Worm (Caenorhabditis elegans) whole organism, L4 larva: Measurements from ENCODE around the gene T01H3.3.
A peak's percentile ranks its signal among the peaks of the same experiment; 100 is the strongest.

ENCODE experiments used
- D1046.2 ChIP-seq: fragments of 200-800 bp; sonication (Bioruptor generic); IDR thresholded peaks from 2 replicates; pipeline ENCODE4 v1.3.6; 2022; ENCODE audit warnings: missing genetic modification characterization, missing compliant biosample characterization
- F37D6.2 ChIP-seq: sonication (generic microtip); optimal IDR thresholded peaks from 2 replicates; lab custom pipeline; 2016; ENCODE audit warnings: mild to moderate bottlenecking, missing genetic modification characterization, missing compliant biosample characterization
- F44E2.7 ChIP-seq: fragments of 200-800 bp; sonication (Bioruptor generic); IDR thresholded peaks from 2 replicates; pipeline ENCODE4 v2.1.2; 2022; ENCODE audit warnings: missing genetic modification characterization, missing compliant biosample characterization
- F49E8.2 ChIP-seq: sonication (generic microtip); optimal IDR thresholded peaks from 2 replicates; lab custom pipeline; 2016; ENCODE audit warnings: missing compliant biosample characterization, mild to moderate bottlenecking, missing genetic modification characterization, borderline replicate concordance
- T26A8.4 ChIP-seq: fragments of 200-800 bp; sonication (Bioruptor generic); IDR thresholded peaks from 2 replicates; pipeline ENCODE4 v1.3.6; 2022; ENCODE audit warnings: missing genetic modification characterization, missing compliant biosample characterization
- Y105C5A.15 ChIP-seq: fragments of 200-800 bp; sonication (Bioruptor generic); IDR thresholded peaks from 2 replicates; pipeline ENCODE4 v1.3.6; 2022; ENCODE audit warnings: missing genetic modification characterization, missing compliant biosample characterization
- Y48G9A.11 ChIP-seq: fragments of 200-800 bp; sonication (Bioruptor generic); IDR thresholded peaks from 2 replicates; pipeline ENCODE4 v1.3.6; 2022; ENCODE audit warnings: missing genetic modification reagents, missing genetic modification characterization, missing compliant biosample characterization
- Y5F2A.4 ChIP-seq: fragments of 200-800 bp; sonication (Bioruptor generic); optimal IDR thresholded peaks from 2 replicates; lab custom pipeline; 2018; ENCODE audit warnings: mild to moderate bottlenecking, missing genetic modification characterization, missing compliant biosample characterization
- ZK337.2 ChIP-seq: fragments of 200-800 bp; sonication (Bioruptor generic); IDR thresholded peaks from 2 replicates; pipeline ENCODE4 v1.3.6; 2022; ENCODE audit warnings: missing genetic modification reagents, missing genetic modification characterization, missing compliant biosample characterization
- ZK546.5 ChIP-seq, 2 experiments: sonication (generic microtip); optimal IDR thresholded peaks; 2 replicates each; lab custom pipeline; 2017; ENCODE audit warnings: missing biosample characterization in 2 of 2, missing genetic modification characterization in 2 of 2
- ama-1 ChIP-seq: fragments of 150-350 bp; optimal IDR thresholded peaks from 2 replicates; lab custom pipeline; 2014; ENCODE audit warnings: inconsistent platforms, mixed read lengths
- arid-1 ChIP-seq: fragments of 200-800 bp; sonication (Bioruptor generic); conservative IDR thresholded peaks from 2 replicates; pipeline ENCODE4 v1.3.6; 2022; ENCODE audit warnings: missing genetic modification reagents, missing genetic modification characterization, missing compliant biosample characterization
- ceh-32 ChIP-seq: sonication (generic microtip); optimal IDR thresholded peaks from 2 replicates; lab custom pipeline; 2016; ENCODE audit warnings: mild to moderate bottlenecking, missing genetic modification characterization, missing compliant biosample characterization; ENCODE audit not compliant: poor library complexity
- ctbp-1 ChIP-seq: fragments of 200-800 bp; sonication (Bioruptor generic); IDR thresholded peaks from 2 replicates; pipeline ENCODE4 v1.3.6; 2022; ENCODE audit warnings: missing genetic modification reagents, missing genetic modification characterization, missing compliant biosample characterization
- daf-12 ChIP-seq: fragments of 150-350 bp; optimal IDR thresholded peaks from 2 replicates; lab custom pipeline; 2014; ENCODE audit warnings: missing biosample characterization, missing genetic modification reagents, missing genetic modification characterization
- daf-16 ChIP-seq, 3 experiments: sonication (generic microtip); optimal IDR thresholded peaks; 2 replicates each; lab custom pipeline; 2016 to 2017; ENCODE audit warnings: missing genetic modification characterization in 3 of 3, missing genetic modification reagents in 3 of 3, mild to moderate bottlenecking in 2 of 3, missing compliant biosample characterization in 2 of 3, missing biosample characterization in 1 of 3, moderate library complexity in 1 of 3
- daf-19 ChIP-seq: fragments of 200-800 bp; sonication (Bioruptor generic); conservative IDR thresholded peaks from 2 replicates; pipeline ENCODE4 v1.3.6; 2022; ENCODE audit warnings: missing genetic modification characterization, missing compliant biosample characterization
- duxl-1 ChIP-seq: sonication (generic microtip); optimal IDR thresholded peaks from 2 replicates; lab custom pipeline; 2016; ENCODE audit warnings: mild to moderate bottlenecking, missing genetic modification characterization, moderate library complexity, missing compliant biosample characterization; ENCODE audit not compliant: poor library complexity
- dve-1 ChIP-seq: sonication (generic microtip); optimal IDR thresholded peaks from 2 replicates; lab custom pipeline; 2017; ENCODE audit warnings: antibody characterized with exemption, mild to moderate bottlenecking, missing genetic modification characterization, missing compliant biosample characterization; ENCODE audit not compliant: insufficient read depth
- hif-1 ChIP-seq, 2 experiments: sonication (generic microtip); optimal IDR thresholded peaks; 2 replicates each; lab custom pipeline; 2016 to 2017; ENCODE audit warnings: missing compliant biosample characterization in 2 of 2, missing genetic modification characterization in 2 of 2, missing genetic modification reagents in 2 of 2, missing genotype in 2 of 2, mild to moderate bottlenecking in 1 of 2
- hlh-11 ChIP-seq: fragments of 200-800 bp; sonication (Bioruptor generic); optimal IDR thresholded peaks from 2 replicates; lab custom pipeline; 2018; ENCODE audit warnings: mild to moderate bottlenecking, missing genetic modification characterization, missing compliant biosample characterization
- lin-1 ChIP-seq: fragments of 200-800 bp; sonication (Bioruptor generic); IDR thresholded peaks from 2 replicates; pipeline ENCODE4 v1.3.6; 2022; ENCODE audit warnings: missing genetic modification reagents, missing genetic modification characterization, missing compliant biosample characterization
- lin-29 ChIP-seq: fragments of 200-800 bp; sonication (Bioruptor generic); IDR thresholded peaks from 2 replicates; pipeline ENCODE4 v1.3.6; 2022; ENCODE audit warnings: missing genetic modification reagents, missing genetic modification characterization, missing compliant biosample characterization
- lin-38 ChIP-seq: fragments of 200-800 bp; sonication (Bioruptor generic); IDR thresholded peaks from 2 replicates; pipeline ENCODE4 v1.3.6; 2022; ENCODE audit warnings: missing genetic modification reagents, missing genetic modification characterization, missing compliant biosample characterization
- lir-3 ChIP-seq: sonication (generic microtip); optimal IDR thresholded peaks from 2 replicates; lab custom pipeline; 2016; ENCODE audit warnings: mild to moderate bottlenecking, missing genetic modification characterization, missing compliant biosample characterization
- lsy-2 ChIP-seq, 2 experiments: fragments of 150-350 bp in 1 of 2; sonication (generic microtip) in 1 of 2; optimal IDR thresholded peaks; 2 replicates each; lab custom pipeline; 2014 to 2017; ENCODE audit warnings: missing biosample characterization in 2 of 2, missing genetic modification characterization in 2 of 2
- madf-9 ChIP-seq: fragments of 200-800 bp; sonication (Bioruptor generic); conservative IDR thresholded peaks from 2 replicates; pipeline ENCODE4 v1.3.6; 2022; ENCODE audit warnings: missing genetic modification reagents, missing genetic modification characterization, missing compliant biosample characterization
- mdl-1 ChIP-seq, 2 experiments: fragments of 150-350 bp in 1 of 2; sonication (generic microtip) in 1 of 2; optimal IDR thresholded peaks; 2 replicates each; lab custom pipeline; 2014 to 2017; ENCODE audit warnings: missing biosample characterization in 2 of 2, missing genetic modification characterization in 2 of 2
- mes-2 ChIP-seq: sonication (generic microtip); optimal IDR thresholded peaks from 2 replicates; lab custom pipeline; 2016; ENCODE audit warnings: missing genotype, mild to moderate bottlenecking, missing genetic modification characterization, missing compliant biosample characterization; ENCODE audit not compliant: poor library complexity, severe bottlenecking
- mxl-3 ChIP-seq: fragments of 200-800 bp; sonication (Bioruptor generic); optimal IDR thresholded peaks from 2 replicates; lab custom pipeline; 2018; ENCODE audit warnings: mild to moderate bottlenecking, missing genetic modification characterization, missing compliant biosample characterization
- nhr-102 ChIP-seq: sonication (generic microtip); optimal IDR thresholded peaks from 2 replicates; lab custom pipeline; 2016; ENCODE audit warnings: mild to moderate bottlenecking, missing genetic modification characterization, moderate library complexity, missing compliant biosample characterization
- nhr-11 ChIP-seq: fragments of 150-350 bp; optimal IDR thresholded peaks from 2 replicates; lab custom pipeline; 2014; ENCODE audit warnings: missing biosample characterization, missing genetic modification characterization
- nhr-25 ChIP-seq: sonication (generic microtip); optimal IDR thresholded peaks from 2 replicates; lab custom pipeline; 2017; ENCODE audit warnings: missing genetic modification characterization, mild to moderate bottlenecking, missing compliant biosample characterization, antibody characterized with exemption, moderate library complexity, borderline replicate concordance; ENCODE audit not compliant: insufficient read depth
- nhr-28 ChIP-seq: fragments of 150-350 bp; optimal IDR thresholded peaks from 2 replicates; lab custom pipeline; 2014; ENCODE audit warnings: missing biosample characterization, missing genetic modification characterization
- nhr-42 ChIP-seq: fragments of 200-800 bp; sonication (Bioruptor generic); IDR thresholded peaks from 2 replicates; pipeline ENCODE4 v1.3.6; 2022; ENCODE audit warnings: missing genetic modification characterization, missing compliant biosample characterization
- nhr-77 ChIP-seq: fragments of 150-350 bp; optimal IDR thresholded peaks from 2 replicates; lab custom pipeline; 2014; ENCODE audit warnings: missing biosample characterization, missing genetic modification characterization
- rbr-2 ChIP-seq: sonication (generic microtip); optimal IDR thresholded peaks from 2 replicates; lab custom pipeline; 2016; ENCODE audit warnings: missing genotype, missing genetic modification characterization, missing compliant biosample characterization
- saeg-2 ChIP-seq: fragments of 200-800 bp; sonication (Bioruptor generic); IDR thresholded peaks from 2 replicates; pipeline ENCODE4 v1.3.6; 2022; ENCODE audit warnings: missing genetic modification reagents, missing genetic modification characterization, missing compliant biosample characterization
- skn-1 ChIP-seq: fragments of 150-350 bp; optimal IDR thresholded peaks from 2 replicates; lab custom pipeline; 2014; ENCODE audit warnings: missing biosample characterization, missing genetic modification characterization
- snpc-1.2 ChIP-seq: fragments of 200-800 bp; sonication (Bioruptor generic); IDR thresholded peaks from 2 replicates; pipeline ENCODE4 v1.3.6; 2022; ENCODE audit warnings: missing genetic modification reagents, missing genetic modification characterization, missing compliant biosample characterization
- snpc-4 ChIP-seq: fragments of 150-350 bp; optimal IDR thresholded peaks from 2 replicates; lab custom pipeline; 2014; ENCODE audit warnings: missing biosample characterization, missing genetic modification characterization
- unc-130 ChIP-seq: sonication (generic microtip); optimal IDR thresholded peaks from 2 replicates; lab custom pipeline; 2016; ENCODE audit warnings: missing genetic modification reagents, missing genetic modification characterization, missing compliant biosample characterization
- zfp-3 ChIP-seq: fragments of 200-800 bp; sonication (Bioruptor generic); conservative IDR thresholded peaks from 2 replicates; pipeline ENCODE4 v1.3.6; 2022; ENCODE audit warnings: missing genetic modification reagents, missing genetic modification characterization, missing compliant biosample characterization

T01H3.3 gene

ce11 chrII:7884898-7885297 is 11.2 kb upstream of the T01H3.3 start (continued):
- TF ChIP-seq nhr-42 (GFP tag; lab: Robert Waterston, UW) = no peak
- no peak for TF ChIP-seq nhr-25 (tag; lab: Kevin White, UChicago)
- no peak for TF ChIP-seq saeg-2 (GFP tag; lab: Robert Waterston, UW)
- TF ChIP-seq, all 104 proteins: peak for 8

ce11 chrII:7880373-7880862 is 6.7 kb upstream of the T01H3.3 start, which contains the start of gene perm-1:
TSS of gene perm-1 (plus strand) at chrII:7880812.
- TF ChIP-seq madf-9 (GFP tag; lab: Robert Waterston, UW) = no peak
- no peak for TF ChIP-seq F37D6.2 (tag; lab: Kevin White, UChicago)
- TF ChIP-seq lin-38 (GFP tag; lab: Robert Waterston, UW) = peak; percentile 69
- TF ChIP-seq nhr-28 (tag; lab: Kevin White, UChicago) = no peak
- no peak for TF ChIP-seq daf-19
- TF ChIP-seq snpc-1.2 (GFP tag; lab: Robert Waterston, UW) = peak; percentile 60; the same call in 1 of the 2 replicates
- TF ChIP-seq ZK337.2 (GFP tag; lab: Robert Waterston, UW) = no peak
- no peak for TF ChIP-seq Y5F2A.4 (GFP tag; lab: Kevin White, UChicago)
- no peak for TF ChIP-seq daf-16 (GFP tag; optimal IDR thresholded peaks at IDR 0.05; lab: Kevin White, UChicago)
- TF ChIP-seq daf-16 (tag; optimal IDR thresholded peaks at IDR 0.05; lab: Kevin White, UChicago) = no peak
- no peak for TF ChIP-seq duxl-1 (tag; lab: Kevin White, UChicago)
- TF ChIP-seq rbr-2 (tag; lab: Kevin White, UChicago) = no peak
- no peak for TF ChIP-seq lin-1 (GFP tag; lab: Robert Waterston, UW)
- TF ChIP-seq unc-130 = peak; percentile 75
- TF ChIP-seq Y48G9A.11 (GFP tag; lab: Robert Waterston, UW) = peak; percentile 79
- no peak for TF ChIP-seq Y105C5A.15 (GFP tag; lab: Robert Waterston, UW)
- TF ChIP-seq ctbp-1 (GFP tag; lab: Robert Waterston, UW) = no peak
- TF ChIP-seq D1046.2 = no peak
- TF ChIP-seq lir-3 (tag; lab: Kevin White, UChicago) = no peak
- no peak for TF ChIP-seq nhr-77 (tag; lab: Kevin White, UChicago)
- no peak for TF ChIP-seq zfp-3 (GFP tag; lab: Robert Waterston, UW)
- TF ChIP-seq nhr-102 (tag; lab: Kevin White, UChicago) = no peak
- no peak for TF ChIP-seq T26A8.4 (GFP tag; lab: Robert Waterston, UW)
- TF ChIP-seq snpc-4 = no peak
- peak; percentile 67 for TF ChIP-seq F49E8.2
- peak in 1 of 2 experiments; percentile 69 for TF ChIP-seq lsy-2 (tag; optimal IDR thresholded peaks at IDR 0.05; lab: Kevin White, UChicago)
- TF ChIP-seq skn-1 = no peak
- no peak for TF ChIP-seq arid-1 (GFP tag; lab: Robert Waterston, UW)
- TF ChIP-seq dve-1 (tag; lab: Kevin White, UChicago) = no peak
- TF ChIP-seq ZK546.5 (tag; optimal IDR thresholded peaks at IDR 0.05; lab: Kevin White, UChicago) = no peak

ce11 chrII:7879266-7879718 is 5.6 kb upstream of the T01H3.3 start, which contains the start of the genes vha-4 and T01H3.5:
TSS of gene vha-4 (minus strand) at chrII:7879316.
TSS of gene T01H3.5 (plus strand) at chrII:7879616.
- no peak for TF ChIP-seq F44E2.7 (GFP tag; lab: Robert Waterston, UW)
- no peak for TF ChIP-seq mdl-1 (tag; optimal IDR thresholded peaks at IDR 0.05; lab: Kevin White, UChicago)
- peak; percentile 8 for TF ChIP-seq nhr-28 (tag; lab: Kevin White, UChicago)
- no peak for TF ChIP-seq snpc-1.2 (GFP tag; lab: Robert Waterston, UW)
- TF ChIP-seq lin-1 (GFP tag; lab: Robert Waterston, UW) = no peak
- TF ChIP-seq mxl-3 = peak; percentile 33
- no peak for TF ChIP-seq D1046.2
- no peak for TF ChIP-seq dve-1 (tag; lab: Kevin White, UChicago)
- TF ChIP-seq lin-29 (GFP tag; lab: Robert Waterston, UW) = no peak
- TF ChIP-seq unc-130 = no peak
- peak; percentile 14 for TF ChIP-seq hlh-11 (tag; lab: Kevin White, UChicago)
- no peak for TF ChIP-seq nhr-11 (tag; lab: Kevin White, UChicago)
- no peak for TF ChIP-seq daf-19
- peak in 1 of 2 experiments; percentile 16 for TF ChIP-seq hif-1 (tag; optimal IDR thresholded peaks at IDR 0.05; lab: Kevin White, UChicago)
- TF ChIP-seq ceh-32 (tag; lab: Kevin White, UChicago) = no peak
- TF ChIP-seq ama-1 = peak; percentile 44
- peak; percentile 9 for TF ChIP-seq nhr-77 (tag; lab: Kevin White, UChicago)
- TF ChIP-seq daf-12 = no peak
- TF ChIP-seq mes-2 (tag; lab: Kevin White, UChicago) = peak; percentile 70
- TF ChIP-seq lin-38 (GFP tag; lab: Robert Waterston, UW) = peak; percentile 29; the same call in 1 of the 2 replicates
